Worm (Caenorhabditis elegans) whole organism, L1 larva: ENCODE data around the gene clpp-1.

Experiments used
- C16A3.4 ChIP-seq: fragments of 150-350 bp; optimal IDR thresholded peaks from 2 replicates; lab custom pipeline; 2014; ENCODE audit warnings: missing biosample characterization, missing genetic modification characterization
- ama-1 ChIP-seq: fragments of 150-350 bp; optimal IDR thresholded peaks from 2 replicates; lab custom pipeline; 2014
- ceh-63 ChIP-seq: fragments of 200-800 bp; sonication (Bioruptor generic); optimal IDR thresholded peaks from 2 replicates; lab custom pipeline; 2018; ENCODE audit warnings: mild to moderate bottlenecking, missing genetic modification characterization, missing compliant biosample characterization
- elt-3 ChIP-seq, 6 experiments: fragments of 150-350 bp in 1 of 6; sonication (generic microtip); optimal IDR thresholded peaks; 2 replicates each; lab custom pipeline; 2017 to 2018; ENCODE audit warnings: missing biosample characterization in 6 of 6, missing genetic modification characterization in 6 of 6, inconsistent platforms in 1 of 6
- lsy-2 ChIP-seq, 2 experiments: fragments of 150-350 bp; optimal IDR thresholded peaks; 2 replicates each; lab custom pipeline; 2014; ENCODE audit warnings: missing biosample characterization in 2 of 2, missing genetic modification characterization in 2 of 2
- mdl-1 ChIP-seq, 2 experiments: fragments of 150-350 bp; optimal IDR thresholded peaks; 2 replicates each; lab custom pipeline; 2014 to 2017; ENCODE audit warnings: missing biosample characterization in 2 of 2, missing genetic modification characterization in 2 of 2, inconsistent platforms in 1 of 2
- mep-1 ChIP-seq: fragments of 150-350 bp; optimal IDR thresholded peaks from 2 replicates; lab custom pipeline; 2014; ENCODE audit warnings: missing biosample characterization, missing genetic modification characterization
- nhr-11 ChIP-seq: fragments of 150-350 bp; optimal IDR thresholded peaks from 2 replicates; lab custom pipeline; 2014; ENCODE audit warnings: missing biosample characterization, missing genetic modification characterization
- tbx-2 ChIP-seq: sonication (generic microtip); optimal IDR thresholded peaks from 2 replicates; lab custom pipeline; 2016; ENCODE audit warnings: missing genetic modification characterization, missing compliant biosample characterization
- zag-1 ChIP-seq: fragments of 150-350 bp; optimal IDR thresholded peaks from 2 replicates; lab custom pipeline; 2014; ENCODE audit warnings: missing biosample characterization, missing genetic modification characterization
- ztf-4 ChIP-seq: fragments of 150-350 bp; optimal IDR thresholded peaks from 2 replicates; lab custom pipeline; 2014; ENCODE audit warnings: missing biosample characterization, missing genetic modification characterization

- TF ChIP-seq nhr-11 (no peak), mep-1 (tag; lab: Kevin White, UChicago) (no peak), mdl-1 (tag; optimal IDR thresholded peaks at IDR 0.05; lab: Kevin White, UChicago) (no peak), lsy-2 (tag; optimal IDR thresholded peaks at IDR 0.05; lab: Kevin White, UChicago) (no peak), ztf-4 (tag; lab: Kevin White, UChicago) (no peak), elt-3 (tag; optimal IDR thresholded peaks at IDR 0.05; lab: Kevin White, UChicago) (no peak), zag-1 (no peak), C16A3.4 (no peak), ama-1 (lab: Kevin White, UChicago) (no peak), tbx-2 (tag; lab: Kevin White, UChicago) (no peak), ceh-63 (no peak)
These were observed 27.1 kb upstream of the clpp-1 start for ce11 chrII:10329754-10330153.
